Fruit fly (Drosophila melanogaster): Measurements from ENCODE around the gene CG14434.

The CG14434 gene

dm6 chrX:6855366-6856200 is 11.4 kb downstream of the CG14434 start (continued):
- TF ChIP-seq ftz-f1 (GFP tag; optimal IDR thresholded peaks at IDR 0.05) (peak; percentile 2), CG6175 (GFP tag; IDR thresholded peaks at IDR 0.05) (no peak), bab2 (GFP tag; optimal IDR thresholded peaks at IDR 0.05) (peak; percentile 78), Ptx1 (GFP tag; IDR thresholded peaks at IDR 0.05) (peak; percentile 79), E2f2 (GFP tag; IDR thresholded peaks at IDR 0.05) (peak; percentile 74), CG1233 (GFP tag; optimal IDR thresholded peaks at IDR 0.05) (peak; percentile 82), corto (GFP tag; optimal IDR thresholded peaks at IDR 0.05) (peak; percentile 68), her (GFP tag; optimal IDR thresholded peaks at IDR 0.05) (no peak), br (optimal IDR thresholded peaks at IDR 0.05) (no peak), Meics (GFP tag; optimal IDR thresholded peaks at IDR 0.05) (peak; percentile 75), CG7745 (tag; optimal IDR thresholded peaks at IDR 0.05) (no peak), run (tag; optimal IDR thresholded peaks at IDR 0.05) (peak; percentile 88), Xbp1 (GFP tag; optimal IDR thresholded peaks at IDR 0.05) (peak; percentile 90), usp (GFP tag; optimal IDR thresholded peaks at IDR 0.05) (no peak), CG14441 (GFP tag; IDR thresholded peaks at IDR 0.05) (peak; percentile 72), MESR4 (GFP tag; optimal IDR thresholded peaks at IDR 0.05) (peak; percentile 15), CG34224 (GFP tag; IDR thresholded peaks at IDR 0.05; ENCODE audit: partially characterized antibody) (no peak), YL-1 (GFP tag; optimal IDR thresholded peaks at IDR 0.05) (peak; percentile 74), CG17361 (GFP tag; IDR thresholded peaks at IDR 0.05) (peak; percentile 89), schlank (tag; optimal IDR thresholded peaks at IDR 0.05) (peak; percentile 7), BtbVII (GFP tag; optimal IDR thresholded peaks at IDR 0.05) (peak; percentile 47), CG4707 (GFP tag; optimal IDR thresholded peaks at IDR 0.05) (peak; percentile 81), CG13775 (GFP tag; optimal IDR thresholded peaks at IDR 0.05) (peak; percentile 71), CG3281 (GFP tag; optimal IDR thresholded peaks at IDR 0.05) (peak; percentile 74), Hr3 (GFP tag; optimal IDR thresholded peaks at IDR 0.05) (peak; percentile 91), fru (optimal IDR thresholded peaks at IDR 0.05) (no peak), Myb (GFP tag; optimal IDR thresholded peaks at IDR 0.05) (peak; percentile 50), CG6813 (GFP tag; optimal IDR thresholded peaks at IDR 0.05) (peak; percentile 61), CG14860 (GFP tag; IDR thresholded peaks at IDR 0.05; ENCODE audit: partially characterized antibody) (no peak), Hr78 (GFP tag; optimal IDR thresholded peaks at IDR 0.05) (peak in 1 of 2 experiments; percentile 85), chinmo (GFP tag; IDR thresholded peaks at IDR 0.05; ENCODE audit: partially characterized antibody) (peak; percentile 63; the same call in 2 of the 4 replicates), nerfin-2 (GFP tag; IDR thresholded peaks at IDR 0.05; ENCODE audit: partially characterized antibody) (no peak), toy (GFP tag; IDR thresholded peaks at IDR 0.05) (no peak), zfh2 (GFP tag; optimal IDR thresholded peaks at IDR 0.05) (peak; percentile 60), otp (GFP tag; IDR thresholded peaks at IDR 0.05) (0 out of 3 replicates have a peak, but pooled peaks have one; percentile 18), pum (GFP tag; optimal IDR thresholded peaks at IDR 0.05) (peak; percentile 81), CG10565 (GFP tag; optimal IDR thresholded peaks at IDR 0.05) (no peak), Bteb2 (GFP tag; optimal IDR thresholded peaks at IDR 0.05) (peak; percentile 68), CG5180 (GFP tag; optimal IDR thresholded peaks at IDR 0.05) (peak; percentile 51), h (optimal IDR thresholded peaks at IDR 0.05) (no peak), CG4854 (GFP tag; optimal IDR thresholded peaks at IDR 0.05) (peak; percentile 36), tio (GFP tag; optimal IDR thresholded peaks at IDR 0.05) (peak; percentile 89), jumu (GFP tag; optimal IDR thresholded peaks at IDR 0.05) (peak; percentile 63), Mes4 (GFP tag; optimal IDR thresholded peaks at IDR 0.05) (peak; percentile 76), phol (tag; optimal IDR thresholded peaks at IDR 0.05) (peak; percentile 91), jing (GFP tag; optimal IDR thresholded peaks at IDR 0.05) (peak; percentile 89), Nf-YB (GFP tag; optimal IDR thresholded peaks at IDR 0.05) (peak; percentile 81), Trl (optimal IDR thresholded peaks at IDR 0.05) (peak in 1 of 2 experiments; percentile 36), Trl (GFP tag; optimal IDR thresholded peaks at IDR 0.05) (peak; percentile 77), H15 (GFP tag; IDR thresholded peaks at IDR 0.05) (peak; percentile 77)
